Worm (Caenorhabditis elegans) whole organism, L1 larva: ENCODE measurements around the gene rhy-1.

Experiments used
- aly-2 ChIP-seq: fragments of 150-350 bp; optimal IDR thresholded peaks from 2 replicates; lab custom pipeline; 2014; ENCODE audit warnings: missing biosample characterization, missing genetic modification characterization
- nhr-237 ChIP-seq: fragments of 150-350 bp; optimal IDR thresholded peaks from 2 replicates; lab custom pipeline; 2014; ENCODE audit warnings: missing biosample characterization, missing genetic modification characterization

DNA sequence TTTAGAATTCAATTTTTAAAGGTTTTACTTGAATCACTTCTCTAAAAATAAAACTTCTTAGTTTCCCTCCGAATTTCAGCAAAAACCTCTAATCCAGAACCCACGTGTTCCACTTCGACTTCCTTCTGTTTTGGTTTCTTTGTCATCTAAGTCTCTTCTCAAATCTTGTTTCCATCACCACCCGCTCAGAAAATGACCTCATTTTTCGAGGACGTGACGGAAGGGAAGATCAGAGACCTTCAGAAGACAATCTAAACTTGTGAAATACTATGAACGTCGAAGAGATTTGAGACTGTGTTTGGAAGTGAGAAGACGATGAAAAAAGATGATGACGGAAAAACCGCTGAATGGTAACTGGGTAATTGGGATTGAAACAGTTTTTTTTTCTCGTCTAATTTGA, 28.5 kb downstream of the rhy-1 start:
- no peak for TF ChIP-seq aly-2 (tag; lab: Kevin White, UChicago)
- no peak for TF ChIP-seq nhr-237 (tag; lab: Kevin White, UChicago)
